Worm (Caenorhabditis elegans) whole organism, midembryonic: ENCODE data around the gene chs-2.

ENCODE experiments used
- flt-1 ChIP-seq: fragments of 200-800 bp; sonication (Bioruptor generic); IDR thresholded peaks from 2 replicates; pipeline ENCODE4 v1.3.6; 2022; ENCODE audit warnings: missing genetic modification characterization, missing compliant biosample characterization
- med-1 ChIP-seq: sonication (generic microtip); optimal IDR thresholded peaks from 2 replicates; lab custom pipeline; 2017; ENCODE audit warnings: missing genetic modification characterization, mild to moderate bottlenecking, missing compliant biosample characterization, antibody characterized with exemption, missing genetic modification reagents; ENCODE audit not compliant: insufficient read depth

- TF ChIP-seq med-1 (GFP tag; lab: Kevin White, UChicago), result no peak
- no peak for TF ChIP-seq flt-1 (GFP tag; lab: Robert Waterston, UW)
Measured at ce11 chrII:151495-151894, 45.3 kb upstream of the chs-2 start.
